Worm (Caenorhabditis elegans): ENCODE measurements around the gene ZK593.3.

DNA sequence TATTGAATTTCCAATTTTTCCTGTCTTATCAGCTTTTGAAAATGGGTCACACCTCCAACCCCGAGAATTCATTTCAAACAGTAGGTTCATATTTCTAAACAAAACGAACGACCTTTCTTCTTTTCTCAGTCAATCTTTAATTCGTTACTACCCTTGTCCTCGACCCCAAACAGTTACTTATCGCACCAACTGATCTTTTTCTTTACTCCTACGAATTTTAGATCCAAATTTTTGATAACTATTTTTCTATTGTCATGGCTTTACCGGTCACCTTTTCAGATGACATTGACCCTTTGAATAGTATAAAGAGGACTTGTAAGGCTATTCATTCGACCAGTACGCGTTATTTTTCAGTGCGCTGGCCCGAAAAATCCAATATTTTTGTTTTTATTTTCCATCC lies 646 bp downstream of the ZK593.3 start:
- no peak for TF ChIP-seq W03F9.2 (tag; optimal IDR thresholded peaks at IDR 0.05)
- no peak for TF ChIP-seq dao-5 (tag; optimal IDR thresholded peaks at IDR 0.05)
- TF ChIP-seq him-1 (tag; optimal IDR thresholded peaks at IDR 0.05) = no peak

Data from whole organism, L4/young adult.